Worm (Caenorhabditis elegans) whole organism, young adult: ENCODE results near the gene C15H7.3.

Source experiments
- B0035.1 ChIP-seq: sonication (generic microtip); optimal IDR thresholded peaks from 2 replicates; lab custom pipeline; 2016; ENCODE audit warnings: missing genetic modification characterization, mild to moderate bottlenecking, missing compliant biosample characterization, missing genotype, missing genetic modification reagents
- B0261.1 ChIP-seq: sonication (generic microtip); optimal IDR thresholded peaks from 2 replicates; lab custom pipeline; 2016; ENCODE audit warnings: mild to moderate bottlenecking, missing genetic modification characterization, moderate library complexity, missing compliant biosample characterization
- B0336.3 ChIP-seq: fragments of 200-800 bp; sonication (Bioruptor generic); IDR thresholded peaks from 2 replicates; pipeline ENCODE4 v1.3.6; 2022; ENCODE audit warnings: missing genetic modification characterization, missing compliant biosample characterization
- C06A6.2 ChIP-seq: fragments of 200-800 bp; sonication (Bioruptor generic); conservative IDR thresholded peaks from 2 replicates; pipeline ENCODE4 v1.3.6; 2022; ENCODE audit warnings: missing genetic modification characterization, missing compliant biosample characterization
- D2030.7 ChIP-seq: fragments of 200-800 bp; sonication (Bioruptor generic); IDR thresholded peaks from 2 replicates; pipeline ENCODE4 v1.3.6; 2022; ENCODE audit warnings: missing genetic modification reagents, missing genetic modification characterization, missing compliant biosample characterization
- F10E7.11 ChIP-seq: sonication (generic microtip); optimal IDR thresholded peaks from 2 replicates; lab custom pipeline; 2017; ENCODE audit warnings: mild to moderate bottlenecking, missing genetic modification characterization, moderate library complexity, missing compliant biosample characterization
- F22D6.2 ChIP-seq: sonication (generic microtip); optimal IDR thresholded peaks from 2 replicates; lab custom pipeline; 2016; ENCODE audit warnings: mild to moderate bottlenecking, missing genetic modification characterization, missing compliant biosample characterization
- F33H1.4 ChIP-seq: fragments of 200-800 bp; sonication (Bioruptor generic); IDR thresholded peaks from 2 replicates; pipeline ENCODE4 v1.3.6; 2022; ENCODE audit warnings: missing genetic modification reagents, missing genetic modification characterization, missing compliant biosample characterization
- F39B2.1 ChIP-seq: fragments of 200-800 bp; sonication (Bioruptor generic); IDR thresholded peaks from 2 replicates; pipeline ENCODE4 v1.3.6; 2022; ENCODE audit warnings: missing genetic modification reagents, missing genetic modification characterization, missing compliant biosample characterization
- F49E8.2 ChIP-seq: sonication (generic microtip); optimal IDR thresholded peaks from 3 replicates; lab custom pipeline; 2017; ENCODE audit warnings: missing genetic modification characterization, mild to moderate bottlenecking, missing compliant biosample characterization, antibody characterized with exemption, moderate library complexity; ENCODE audit not compliant: insufficient read depth
- F57C9.4 ChIP-seq: sonication (generic microtip); optimal IDR thresholded peaks from 2 replicates; lab custom pipeline; 2017; ENCODE audit warnings: mild to moderate bottlenecking, missing genetic modification characterization, missing compliant biosample characterization
- T26A5.8 ChIP-seq: sonication (generic microtip); optimal IDR thresholded peaks from 2 replicates; lab custom pipeline; 2016; ENCODE audit warnings: missing genetic modification characterization, missing compliant biosample characterization
- Y53G8AR.9 ChIP-seq: fragments of 200-800 bp; sonication (Bioruptor generic); conservative IDR thresholded peaks from 2 replicates; pipeline ENCODE4 v1.3.6; 2022; ENCODE audit warnings: missing genetic modification reagents, missing genetic modification characterization, missing compliant biosample characterization
- Y67H2A.10 ChIP-seq: fragments of 200-800 bp; sonication (Bioruptor generic); conservative IDR thresholded peaks from 2 replicates; pipeline ENCODE4 v1.3.6; 2022; ENCODE audit warnings: missing genetic modification reagents, missing genetic modification characterization, missing compliant biosample characterization
- Y79H2A.3 ChIP-seq: fragments of 200-800 bp; sonication (Bioruptor generic); conservative IDR thresholded peaks from 2 replicates; pipeline ENCODE4 v1.3.6; 2022; ENCODE audit warnings: missing genetic modification reagents, missing genetic modification characterization, missing compliant biosample characterization
- ZK185.1 ChIP-seq: sonication (generic microtip); optimal IDR thresholded peaks from 2 replicates; lab custom pipeline; 2016; ENCODE audit warnings: mild to moderate bottlenecking, missing genetic modification characterization, missing compliant biosample characterization; ENCODE audit not compliant: poor library complexity, severe bottlenecking
- akir-1 ChIP-seq: fragments of 200-800 bp; sonication (Bioruptor generic); optimal IDR thresholded peaks from 2 replicates; lab custom pipeline; 2018; ENCODE audit warnings: mild to moderate bottlenecking, missing genetic modification characterization, moderate library complexity, missing compliant biosample characterization
- bed-1 ChIP-seq: fragments of 200-800 bp; sonication (Bioruptor generic); IDR thresholded peaks from 2 replicates; pipeline ENCODE4 v1.3.6; 2022; ENCODE audit warnings: missing genetic modification reagents, missing genetic modification characterization, missing compliant biosample characterization
- ccch-3 ChIP-seq: fragments of 200-800 bp; sonication (Bioruptor generic); optimal IDR thresholded peaks from 2 replicates; lab custom pipeline; 2018; ENCODE audit warnings: mild to moderate bottlenecking, missing genetic modification characterization, missing compliant biosample characterization
- ceh-40 ChIP-seq: fragments of 200-800 bp; sonication (Bioruptor generic); IDR thresholded peaks from 2 replicates; pipeline ENCODE4 v1.3.6; 2022; ENCODE audit warnings: missing genetic modification characterization, missing compliant biosample characterization
- ceh-79 ChIP-seq: sonication (generic microtip); optimal IDR thresholded peaks from 2 replicates; lab custom pipeline; 2017; ENCODE audit warnings: mild to moderate bottlenecking, missing genetic modification characterization, missing compliant biosample characterization
- ceh-91 ChIP-seq: fragments of 200-800 bp; sonication (Bioruptor generic); IDR thresholded peaks from 2 replicates; pipeline ENCODE4 v1.3.6; 2022; ENCODE audit warnings: missing genetic modification reagents, missing genetic modification characterization, missing compliant biosample characterization
- dpl-1 ChIP-seq: fragments of 150-350 bp; optimal IDR thresholded peaks from 2 replicates; lab custom pipeline; 2014; ENCODE audit warnings: missing biosample characterization, missing genetic modification reagents, missing genetic modification characterization
- efl-1 ChIP-seq: fragments of 150-350 bp; optimal IDR thresholded peaks from 2 replicates; lab custom pipeline; 2014; ENCODE audit warnings: missing biosample characterization, missing genetic modification reagents, missing genetic modification characterization
- ekl-4 ChIP-seq: fragments of 200-800 bp; sonication (Bioruptor generic); IDR thresholded peaks from 2 replicates; pipeline ENCODE4 v1.3.6; 2022; ENCODE audit warnings: missing genetic modification reagents, missing genetic modification characterization, missing compliant biosample characterization
- hmg-20 ChIP-seq: fragments of 200-800 bp; sonication (Bioruptor generic); IDR thresholded peaks from 2 replicates; pipeline ENCODE4 v1.3.6; 2022; ENCODE audit warnings: missing genetic modification reagents, missing genetic modification characterization, missing compliant biosample characterization
- hsf-1 ChIP-seq: fragments of 200-800 bp; sonication (Bioruptor generic); IDR thresholded peaks from 2 replicates; pipeline ENCODE4 v1.3.6; 2022; ENCODE audit warnings: missing genetic modification reagents, missing genetic modification characterization, missing compliant biosample characterization
- lin-26 ChIP-seq: fragments of 200-800 bp; sonication (Bioruptor generic); IDR thresholded peaks from 2 replicates; pipeline ENCODE4 v1.3.6; 2022; ENCODE audit warnings: missing genetic modification reagents, missing genetic modification characterization, missing compliant biosample characterization
- lin-35 ChIP-seq, 3 experiments: fragments of 150-350 bp in 2 of 3; sonication (generic microtip) in 1 of 3; optimal IDR thresholded peaks; 2 replicates each; lab custom pipeline; 2014 to 2018; ENCODE audit warnings: missing biosample characterization in 3 of 3, missing genetic modification characterization in 3 of 3, missing genetic modification reagents in 3 of 3
- lin-54 ChIP-seq: fragments of 200-800 bp; sonication (Bioruptor generic); optimal IDR thresholded peaks from 2 replicates; lab custom pipeline; 2018; ENCODE audit warnings: mild to moderate bottlenecking, missing genetic modification characterization, missing compliant biosample characterization
- lsl-1 ChIP-seq: fragments of 200-800 bp; sonication (Bioruptor generic); optimal IDR thresholded peaks from 2 replicates; lab custom pipeline; 2018; ENCODE audit warnings: mild to moderate bottlenecking, missing genetic modification characterization, moderate library complexity, missing compliant biosample characterization
- madf-3 ChIP-seq: fragments of 200-800 bp; sonication (Bioruptor generic); IDR thresholded peaks from 2 replicates; pipeline ENCODE4 v1.3.6; 2022; ENCODE audit warnings: missing genetic modification reagents, missing genetic modification characterization, missing compliant biosample characterization
- madf-6 ChIP-seq: fragments of 200-800 bp; sonication (Bioruptor generic); IDR thresholded peaks from 2 replicates; pipeline ENCODE4 v1.3.6; 2022; ENCODE audit warnings: missing genetic modification reagents, missing genetic modification characterization, missing compliant biosample characterization
- madf-8 ChIP-seq: fragments of 200-800 bp; sonication (Bioruptor generic); conservative IDR thresholded peaks from 2 replicates; pipeline ENCODE4 v1.3.6; 2022; ENCODE audit warnings: missing genetic modification reagents, missing genetic modification characterization, missing compliant biosample characterization
- mcd-1 ChIP-seq: fragments of 200-800 bp; sonication (Bioruptor generic); IDR thresholded peaks from 2 replicates; pipeline ENCODE4 v1.3.6; 2022; ENCODE audit warnings: missing genetic modification reagents, missing genetic modification characterization, missing compliant biosample characterization
- pbrm-1 ChIP-seq: fragments of 200-800 bp; sonication (Bioruptor generic); IDR thresholded peaks from 2 replicates; pipeline ENCODE4 v1.3.6; 2022; ENCODE audit warnings: missing genetic modification reagents, missing genetic modification characterization, missing compliant biosample characterization
- pha-4 ChIP-seq: fragments of 150-350 bp; sonication (generic microtip); optimal IDR thresholded peaks from 2 replicates; lab custom pipeline; 2014; ENCODE audit warnings: missing biosample characterization, missing genetic modification reagents, missing genetic modification characterization
- rcor-1 ChIP-seq: fragments of 200-800 bp; sonication (Bioruptor generic); IDR thresholded peaks from 2 replicates; pipeline ENCODE4 v1.3.6; 2022; ENCODE audit warnings: missing genetic modification reagents, missing genetic modification characterization, missing compliant biosample characterization
- sdz-38 ChIP-seq: sonication (generic microtip); optimal IDR thresholded peaks from 2 replicates; lab custom pipeline; 2016; ENCODE audit warnings: missing genotype, missing genetic modification characterization, missing compliant biosample characterization
- sea-2 ChIP-seq: fragments of 200-800 bp; sonication (Bioruptor generic); IDR thresholded peaks from 2 replicates; pipeline ENCODE4 v1.3.6; 2022; ENCODE audit warnings: missing genetic modification characterization, missing compliant biosample characterization
- snpc-3.4 ChIP-seq: sonication (generic microtip); optimal IDR thresholded peaks from 2 replicates; lab custom pipeline; 2017; ENCODE audit warnings: missing genetic modification characterization, mild to moderate bottlenecking, missing compliant biosample characterization, antibody characterized with exemption, moderate library complexity, missing genotype, missing genetic modification reagents
- ztf-18 ChIP-seq: sonication (generic microtip); optimal IDR thresholded peaks from 2 replicates; lab custom pipeline; 2016; ENCODE audit warnings: missing genotype, mild to moderate bottlenecking, missing genetic modification characterization, missing compliant biosample characterization

The C15H7.3 gene

DNA sequence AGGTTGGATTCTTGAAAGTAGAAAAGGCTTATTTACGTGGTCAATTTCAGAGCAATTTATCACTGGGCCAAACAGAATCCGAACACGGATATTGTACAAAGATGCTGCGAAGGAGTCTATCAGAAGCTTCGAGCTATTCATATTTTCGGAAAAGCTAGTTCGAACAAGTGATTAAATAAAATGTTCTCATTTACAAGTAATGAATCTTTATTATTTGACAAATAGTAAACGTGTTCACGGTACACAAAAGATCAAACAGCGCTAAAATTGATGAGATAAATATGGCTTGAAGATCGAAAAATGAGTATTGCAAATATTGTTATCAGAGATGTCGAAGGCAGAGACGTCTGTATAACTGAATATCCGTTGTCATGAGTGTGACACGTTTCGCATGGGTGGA is 36.7 kb downstream of the C15H7.3 start (continued):
- TF ChIP-seq ceh-40 (GFP tag; lab: Robert Waterston, UW): 0 out of 2 replicates have a peak, but pooled peaks have one; percentile 18
- peak; percentile 26; the same call in 1 of the 2 replicates for TF ChIP-seq rcor-1 (GFP tag; lab: Robert Waterston, UW)
- TF ChIP-seq lin-26 (GFP tag; lab: Robert Waterston, UW): peak; percentile 76
- peak; percentile 54; the same call in 1 of the 2 replicates for TF ChIP-seq madf-8 (GFP tag; lab: Robert Waterston, UW)
- peak; percentile 50; the same call in 1 of the 2 replicates for TF ChIP-seq madf-3
- TF ChIP-seq F39B2.1 (GFP tag; lab: Robert Waterston, UW): peak; percentile 58; the same call in 1 of the 2 replicates
- TF ChIP-seq pbrm-1: peak; percentile 64
- TF ChIP-seq snpc-3.4 (tag; lab: Kevin White, UChicago): peak; percentile 65
- no peak for TF ChIP-seq T26A5.8 (tag; lab: Kevin White, UChicago)
- TF ChIP-seq Y53G8AR.9: peak; percentile 90

ce11 chrIII:9614211-9614610 is 37.6 kb downstream of the C15H7.3 start, which contains the start of the genes pri-1 and F58A4.6:
Gene pri-1 (minus strand): TSS chrIII:9614281.
Gene F58A4.6 (plus strand): TSS chrIII:9614482.
- TF ChIP-seq F33H1.4 (GFP tag; lab: Robert Waterston, UW): peak; percentile 30; the same call in 1 of the 2 replicates
- peak; percentile 56; the same call in 1 of the 2 replicates for TF ChIP-seq madf-6 (GFP tag; lab: Robert Waterston, UW)
- peak; percentile 56 for TF ChIP-seq lin-54 (GFP tag; lab: Kevin White, UChicago)
- TF ChIP-seq sdz-38 (tag; lab: Kevin White, UChicago): no peak
- no peak for TF ChIP-seq Y79H2A.3 (GFP tag; lab: Robert Waterston, UW)
- TF ChIP-seq ztf-18 (tag; lab: Kevin White, UChicago): peak; percentile 6
- peak; percentile 29 for TF ChIP-seq lsl-1 (GFP tag; lab: Kevin White, UChicago)
- TF ChIP-seq B0261.1 (tag; lab: Kevin White, UChicago): no peak
- TF ChIP-seq mcd-1: peak; percentile 83
- TF ChIP-seq madf-8 (GFP tag; lab: Robert Waterston, UW): peak; percentile 19; the same call in 1 of the 2 replicates
- TF ChIP-seq efl-1 (GFP tag; lab: Kevin White, UChicago): peak; percentile 73
- TF ChIP-seq D2030.7 (GFP tag; lab: Robert Waterston, UW): peak; percentile 25; the same call in 1 of the 2 replicates
- peak; percentile 32 for TF ChIP-seq dpl-1 (GFP tag; lab: Kevin White, UChicago)
- TF ChIP-seq, all 124 proteins: peak for 10

DNA sequence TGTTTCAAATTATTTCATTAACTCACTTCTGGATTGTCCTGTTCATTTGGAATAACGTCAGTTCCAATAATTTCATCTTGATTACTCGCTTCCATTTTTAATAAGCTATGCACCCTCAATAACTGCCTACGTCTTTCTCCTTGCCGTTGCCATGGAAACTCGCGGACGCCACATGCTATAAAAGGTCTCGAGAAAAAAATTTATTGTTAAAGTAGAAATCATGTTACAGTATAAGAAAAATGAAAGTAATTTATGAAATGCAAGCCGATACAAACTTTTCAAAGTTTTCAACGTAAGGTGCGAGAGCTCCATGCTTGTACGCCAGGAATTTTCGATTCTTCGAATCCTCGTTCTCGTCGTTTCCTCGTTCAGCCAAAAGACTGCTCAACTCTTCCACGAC is 39.7 kb downstream of the C15H7.3 start, which contains the start of gene bbs-4:
bbs-4 (minus strand) TSS at position 101 of the 400 bp plus-strand sequence.
- TF ChIP-seq ceh-79 (tag; lab: Kevin White, UChicago) (no peak), F49E8.2 (tag; lab: Kevin White, UChicago) (no peak), B0035.1 (tag; lab: Kevin White, UChicago) (no peak), B0336.3 (GFP tag; lab: Robert Waterston, UW) (no peak), ceh-91 (GFP tag; lab: Robert Waterston, UW) (no peak), bed-1 (GFP tag; lab: Robert Waterston, UW) (no peak), lin-35 (GFP tag; optimal IDR thresholded peaks at IDR 0.05; lab: Kevin White, UChicago) (no peak), pha-4 (tag; lab: Kevin White, UChicago) (no peak), Y67H2A.10 (GFP tag; lab: Robert Waterston, UW) (no peak), F22D6.2 (tag; lab: Kevin White, UChicago) (no peak), hsf-1 (GFP tag; lab: Robert Waterston, UW) (no peak), F10E7.11 (tag; lab: Kevin White, UChicago) (no peak), sea-2 (GFP tag; lab: Robert Waterston, UW) (no peak), hmg-20 (GFP tag; lab: Robert Waterston, UW) (no peak), F57C9.4 (tag; lab: Kevin White, UChicago) (no peak), ccch-3 (GFP tag; lab: Kevin White, UChicago) (no peak), ekl-4 (GFP tag; lab: Robert Waterston, UW) (no peak), akir-1 (GFP tag; lab: Kevin White, UChicago) (no peak), C06A6.2 (GFP tag; lab: Robert Waterston, UW) (no peak), ZK185.1 (no peak)
